Fruit fly (Drosophila melanogaster) whole organism, prepupa: ENCODE data around the gene CG11668.
A peak's percentile ranks its signal among the peaks of the same experiment; 100 is the strongest.

Source experiments
- CG10631 ChIP-seq: fragments of 200-800 bp; sonication (Bioruptor generic); optimal IDR thresholded peaks from 2 replicates; lab custom pipeline; 2016; ENCODE audit warnings: missing biosample characterization, missing genetic modification characterization
- CG10669 ChIP-seq: fragments of 200-800 bp; sonication (Bioruptor generic); optimal IDR thresholded peaks from 3 replicates; lab custom pipeline; 2018; ENCODE audit warnings: missing biosample characterization, mild to moderate bottlenecking, missing genetic modification characterization, moderate library complexity
- CG11294 ChIP-seq: fragments of 200-800 bp; sonication (Bioruptor generic); IDR thresholded peaks from 2 replicates; pipeline ENCODE4 v1.3.6; 2022; ENCODE audit warnings: missing biosample characterization, missing genetic modification characterization
- CG11902 ChIP-seq: fragments of 200-800 bp; sonication (Bioruptor generic); optimal IDR thresholded peaks from 3 replicates; lab custom pipeline; 2016; ENCODE audit warnings: missing biosample characterization, missing genetic modification characterization
- CG15336 ChIP-seq: fragments of 200-800 bp; sonication (Bioruptor generic); IDR thresholded peaks from 2 replicates; pipeline ENCODE4 v1.3.6; 2022; ENCODE audit warnings: missing biosample characterization, missing genetic modification characterization
- CG16779 ChIP-seq: fragments of 200-800 bp; sonication (Bioruptor generic); optimal IDR thresholded peaks from 3 replicates; lab custom pipeline; 2017; ENCODE audit warnings: missing biosample characterization, mild to moderate bottlenecking, missing genetic modification characterization
- CG3032 ChIP-seq: fragments of 200-800 bp; optimal IDR thresholded peaks from 2 replicates; lab custom pipeline; 2019; ENCODE audit warnings: missing biosample characterization, mild to moderate bottlenecking, missing genetic modification characterization, moderate library complexity
- CG31627 ChIP-seq: fragments of 200-800 bp; sonication (Bioruptor generic); optimal IDR thresholded peaks from 3 replicates; lab custom pipeline; 2016; ENCODE audit warnings: missing biosample characterization, missing genetic modification characterization
- CG4318 ChIP-seq: fragments of 200-800 bp; sonication (Bioruptor generic); optimal IDR thresholded peaks from 3 replicates; lab custom pipeline; 2017; ENCODE audit warnings: missing biosample characterization, mild to moderate bottlenecking, missing genetic modification characterization
- CG6163 ChIP-seq: fragments of 200-800 bp; sonication (Bioruptor generic); IDR thresholded peaks from 3 replicates; pipeline ENCODE4 v1.3.6; 2022; ENCODE audit warnings: missing biosample characterization, missing genetic modification characterization
- CG6276 ChIP-seq: fragments of 200-800 bp; sonication (Bioruptor generic); optimal IDR thresholded peaks from 2 replicates; lab custom pipeline; 2017; ENCODE audit warnings: missing biosample characterization, mild to moderate bottlenecking, missing genetic modification characterization
- CG6808 ChIP-seq: fragments of 200-800 bp; sonication (Bioruptor generic); optimal IDR thresholded peaks from 3 replicates; lab custom pipeline; 2017; ENCODE audit warnings: missing biosample characterization, missing genetic modification characterization, mild to moderate bottlenecking, moderate library complexity, missing genetic modification reagents
- CG6854 ChIP-seq: fragments of 200-800 bp; sonication (Bioruptor generic); optimal IDR thresholded peaks from 2 replicates; lab custom pipeline; 2017; ENCODE audit warnings: missing biosample characterization, mild to moderate bottlenecking, missing genetic modification characterization
- CG7368 ChIP-seq: fragments of 200-800 bp; sonication (Bioruptor generic); optimal IDR thresholded peaks from 3 replicates; lab custom pipeline; 2016; ENCODE audit warnings: missing biosample characterization, missing genetic modification characterization
- CG8119 ChIP-seq: fragments of 200-800 bp; sonication (Bioruptor generic); IDR thresholded peaks from 3 replicates; pipeline ENCODE4 v1.3.6; 2022; ENCODE audit warnings: missing biosample characterization, missing genetic modification characterization
- CG8319 ChIP-seq: fragments of 200-800 bp; sonication (Bioruptor generic); optimal IDR thresholded peaks from 3 replicates; lab custom pipeline; 2016; ENCODE audit warnings: missing biosample characterization, missing genetic modification characterization
- Eip78C ChIP-seq: fragments of 200-800 bp; sonication (Bioruptor generic); peaks from one replicate; lab custom pipeline; 2016; ENCODE audit warnings: missing biosample characterization, missing genetic modification characterization
- Eip93F ChIP-seq: fragments of 200-800 bp; sonication (Bioruptor generic); optimal IDR thresholded peaks from 2 replicates; lab custom pipeline; 2016; ENCODE audit warnings: missing biosample characterization, mild to moderate bottlenecking, missing genetic modification characterization
- Ets21C ChIP-seq: fragments of 200-800 bp; sonication (Bioruptor generic); optimal IDR thresholded peaks from 3 replicates; lab custom pipeline; 2016; ENCODE audit warnings: missing biosample characterization, missing genetic modification characterization
- Ets96B ChIP-seq: fragments of 200-800 bp; optimal IDR thresholded peaks from 2 replicates; lab custom pipeline; 2019; ENCODE audit warnings: missing biosample characterization, mild to moderate bottlenecking, missing genetic modification characterization, moderate library complexity
- Gug ChIP-seq: fragments of 200-800 bp; sonication (Bioruptor generic); IDR thresholded peaks from 2 replicates; pipeline ENCODE4 v1.3.6; 2022; ENCODE audit warnings: missing biosample characterization, missing genetic modification characterization
- Hr39 ChIP-seq: fragments of 200-800 bp; sonication (Bioruptor generic); optimal IDR thresholded peaks from 2 replicates; lab custom pipeline; 2016; ENCODE audit warnings: missing biosample characterization, missing genetic modification characterization
- Hr4 ChIP-seq: fragments of 200-800 bp; sonication (Bioruptor generic); optimal IDR thresholded peaks from 3 replicates; lab custom pipeline; 2016; ENCODE audit warnings: missing biosample characterization, missing genetic modification characterization
- Met ChIP-seq: fragments of 200-800 bp; sonication (Bioruptor generic); optimal IDR thresholded peaks from 3 replicates; lab custom pipeline; 2016; ENCODE audit warnings: missing biosample characterization, missing genetic modification characterization
- OdsH ChIP-seq: fragments of 200-800 bp; sonication (Bioruptor generic); optimal IDR thresholded peaks from 3 replicates; lab custom pipeline; 2016; ENCODE audit warnings: missing biosample characterization, missing genetic modification characterization
- Sox15 ChIP-seq: fragments of 200-800 bp; sonication (Bioruptor generic); optimal IDR thresholded peaks from 3 replicates; lab custom pipeline; 2016; ENCODE audit warnings: missing biosample characterization, missing genetic modification characterization
- achi ChIP-seq: fragments of 200-800 bp; sonication (Bioruptor generic); optimal IDR thresholded peaks from 3 replicates; lab custom pipeline; 2016; ENCODE audit warnings: missing biosample characterization, missing genetic modification characterization
- cyc ChIP-seq: fragments of 200-800 bp; sonication (Bioruptor generic); optimal IDR thresholded peaks from 3 replicates; lab custom pipeline; 2016; ENCODE audit warnings: missing biosample characterization, missing genetic modification characterization
- dac ChIP-seq: fragments of 200-800 bp; sonication (Bioruptor generic); optimal IDR thresholded peaks from 2 replicates; lab custom pipeline; 2017; ENCODE audit warnings: missing biosample characterization, mild to moderate bottlenecking, missing genetic modification characterization
- dsx ChIP-seq: fragments of 200-800 bp; optimal IDR thresholded peaks from 3 replicates; lab custom pipeline; 2019; ENCODE audit warnings: missing biosample characterization, mild to moderate bottlenecking, missing genetic modification characterization, moderate library complexity; ENCODE audit not compliant: poor library complexity, severe bottlenecking
- esn ChIP-seq: fragments of 200-800 bp; sonication (Bioruptor generic); optimal IDR thresholded peaks from 2 replicates; lab custom pipeline; 2016; ENCODE audit warnings: missing biosample characterization, mild to moderate bottlenecking, missing genetic modification characterization, moderate library complexity
- fd59A ChIP-seq: fragments of 200-800 bp; sonication (Bioruptor generic); optimal IDR thresholded peaks from 2 replicates; lab custom pipeline; 2017; ENCODE audit warnings: missing biosample characterization, mild to moderate bottlenecking, missing genetic modification characterization, missing genetic modification reagents
- fkh ChIP-seq: fragments of 200-800 bp; sonication (Bioruptor generic); optimal IDR thresholded peaks from 3 replicates; lab custom pipeline; 2017; ENCODE audit warnings: missing biosample characterization, mild to moderate bottlenecking, missing genetic modification characterization, moderate library complexity
- lz ChIP-seq: fragments of 200-800 bp; sonication (Bioruptor generic); optimal IDR thresholded peaks from 3 replicates; lab custom pipeline; 2016; ENCODE audit warnings: missing biosample characterization, missing genetic modification characterization
- pdm3 ChIP-seq: fragments of 200-800 bp; sonication (Bioruptor generic); optimal IDR thresholded peaks from 3 replicates; lab custom pipeline; 2016; ENCODE audit warnings: missing biosample characterization, missing genetic modification characterization
- salr ChIP-seq, 2 experiments: fragments of 200-800 bp; sonication (Bioruptor generic); optimal IDR thresholded peaks; 3 replicates each; lab custom pipeline; 2016 to 2018; ENCODE audit warnings: missing biosample characterization in 2 of 2, missing genetic modification characterization in 2 of 2, mild to moderate bottlenecking in 1 of 2
- spab ChIP-seq: fragments of 200-800 bp; sonication (Bioruptor generic); optimal IDR thresholded peaks from 2 replicates; lab custom pipeline; 2017; ENCODE audit warnings: missing biosample characterization, mild to moderate bottlenecking, missing genetic modification characterization, missing genetic modification reagents
- ss ChIP-seq, 2 experiments: fragments of 200-800 bp; sonication (Bioruptor generic); optimal IDR thresholded peaks; 2 replicates in 1 of 2; 3 replicates in 1 of 2; lab custom pipeline; 2017 to 2018; ENCODE audit warnings: mild to moderate bottlenecking in 2 of 2, missing biosample characterization in 2 of 2, missing genetic modification characterization in 2 of 2, moderate library complexity in 1 of 2
- svp ChIP-seq: fragments of 200-800 bp; sonication (Bioruptor generic); peaks from one replicate; lab custom pipeline; 2016; ENCODE audit warnings: missing biosample characterization, missing genetic modification characterization
- topi ChIP-seq: fragments of 200-800 bp; sonication (Bioruptor generic); optimal IDR thresholded peaks from 3 replicates; lab custom pipeline; 2016; ENCODE audit warnings: missing biosample characterization, missing genetic modification characterization
- vri ChIP-seq: fragments of 200-800 bp; sonication (Bioruptor generic); optimal IDR thresholded peaks from 3 replicates; lab custom pipeline; 2016; ENCODE audit warnings: missing biosample characterization, mild to moderate bottlenecking, missing genetic modification characterization

The CG11668 gene

DNA sequence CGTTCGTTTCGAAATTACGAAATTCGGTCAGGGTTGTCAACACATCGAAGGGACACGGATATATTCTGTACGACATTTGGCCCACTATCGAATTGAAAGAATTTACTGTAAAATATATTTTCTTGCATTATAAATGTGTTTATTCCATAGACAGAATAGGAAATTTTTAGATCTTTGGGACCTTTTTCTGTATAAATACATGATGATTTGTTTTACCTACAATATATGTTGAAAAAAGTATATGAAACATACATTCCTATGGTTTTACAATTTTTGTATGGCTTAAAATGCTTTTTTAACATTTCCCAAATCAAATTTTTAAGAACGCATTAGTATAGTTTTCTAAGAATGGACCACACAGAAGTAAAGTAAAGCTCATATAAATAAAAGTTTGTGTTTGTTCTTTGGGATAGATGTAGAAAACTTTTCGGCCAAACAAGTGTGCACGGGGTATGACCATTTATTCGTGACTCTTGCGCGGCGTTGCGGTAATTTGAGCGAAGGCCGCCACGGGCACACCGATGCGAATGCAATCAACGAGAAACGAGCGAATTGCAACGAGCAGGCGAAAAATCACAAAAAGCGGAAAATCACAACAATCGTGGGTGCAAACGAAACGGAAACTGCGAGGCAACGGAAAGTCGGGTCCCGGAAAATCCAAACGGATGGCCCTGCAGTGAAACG, 40.5 kb upstream of the CG11668 start, which contains the start of the genes CG17327, CG44194 and CG7518 (continued):
- TF ChIP-seq esn, result peak; percentile 27
- no peak for TF ChIP-seq dac (GFP tag; lab: Kevin White, UChicago)
- TF ChIP-seq pdm3 (GFP tag; lab: Kevin White, UChicago), result no peak
- TF ChIP-seq dsx (GFP tag; lab: Kevin White, UChicago), result no peak
- no peak for TF ChIP-seq CG6163

DNA sequence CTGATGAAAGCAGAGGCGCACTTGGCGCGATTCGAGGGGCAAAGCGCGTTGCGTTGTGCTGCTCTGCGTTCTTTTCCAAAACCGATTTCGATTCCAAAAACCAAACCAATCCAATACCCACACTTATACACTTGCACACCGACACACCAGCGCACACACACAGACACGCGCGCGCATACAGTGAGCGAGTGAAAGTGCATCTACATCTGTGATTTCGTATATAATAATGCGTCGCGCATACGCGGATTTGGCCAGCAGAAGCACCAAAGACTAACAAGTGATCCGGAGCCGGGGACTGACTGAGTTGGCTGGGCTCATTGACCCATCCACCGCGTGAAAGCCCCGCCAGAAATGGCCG, 40.0 kb upstream of the CG11668 start:
- no peak for TF ChIP-seq CG4318 (GFP tag; lab: Kevin White, UChicago)
- peak; percentile 42 for TF ChIP-seq CG6854 (GFP tag; lab: Kevin White, UChicago)
- TF ChIP-seq, all 60 proteins: peak for 1

DNA sequence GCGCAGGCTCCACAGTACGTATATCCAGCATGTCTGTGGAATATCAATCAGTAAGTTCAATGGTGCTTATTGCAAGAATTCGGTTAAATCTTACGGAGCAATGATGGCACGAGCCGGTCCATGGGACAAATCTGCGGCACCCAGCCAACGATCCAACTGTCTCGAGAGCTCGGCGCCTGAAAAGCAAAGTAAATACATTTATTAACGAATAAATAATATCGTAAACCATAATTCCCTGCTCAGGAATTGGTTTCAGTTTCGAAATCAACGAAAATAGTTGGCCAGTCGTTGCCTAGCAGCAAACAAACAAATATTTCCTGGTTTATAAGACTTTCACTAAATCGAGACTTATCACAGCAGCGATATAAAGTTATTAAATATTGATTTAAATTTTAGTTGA, 28.6 kb upstream of the CG11668 start, which contains the start of gene CG11656:
Gene CG11656 (plus strand): TSS at position 301 of the 400 bp plus-strand sequence.
- no peak for TF ChIP-seq Sox15
- no peak for TF ChIP-seq pdm3 (GFP tag; lab: Kevin White, UChicago)
- no peak for TF ChIP-seq salr (GFP tag; optimal IDR thresholded peaks at IDR 0.05; lab: Kevin White, UChicago)
- TF ChIP-seq vri (GFP tag; lab: Kevin White, UChicago), result no peak
- no peak for TF ChIP-seq CG10669
- TF ChIP-seq fkh (GFP tag; lab: Kevin White, UChicago), result no peak
- no peak for TF ChIP-seq spab
- no peak for TF ChIP-seq fd59A
- TF ChIP-seq svp, result no peak
- TF ChIP-seq CG3032 (tag; lab: Kevin White, UChicago), result no peak
- no peak for TF ChIP-seq lz (GFP tag; lab: Kevin White, UChicago)
- no peak for TF ChIP-seq Ets96B (tag; lab: Kevin White, UChicago)
- TF ChIP-seq CG15336 (GFP tag; lab: Robert Waterston, UW), result no peak
- TF ChIP-seq cyc (GFP tag; lab: Kevin White, UChicago), result no peak
- TF ChIP-seq CG11902 (GFP tag; lab: Kevin White, UChicago), result no peak
- no peak for TF ChIP-seq CG6808 (GFP tag; lab: Kevin White, UChicago)
- no peak for TF ChIP-seq CG31627 (GFP tag; lab: Kevin White, UChicago)
- TF ChIP-seq CG6163, result no peak
- TF ChIP-seq Gug, result no peak

DNA sequence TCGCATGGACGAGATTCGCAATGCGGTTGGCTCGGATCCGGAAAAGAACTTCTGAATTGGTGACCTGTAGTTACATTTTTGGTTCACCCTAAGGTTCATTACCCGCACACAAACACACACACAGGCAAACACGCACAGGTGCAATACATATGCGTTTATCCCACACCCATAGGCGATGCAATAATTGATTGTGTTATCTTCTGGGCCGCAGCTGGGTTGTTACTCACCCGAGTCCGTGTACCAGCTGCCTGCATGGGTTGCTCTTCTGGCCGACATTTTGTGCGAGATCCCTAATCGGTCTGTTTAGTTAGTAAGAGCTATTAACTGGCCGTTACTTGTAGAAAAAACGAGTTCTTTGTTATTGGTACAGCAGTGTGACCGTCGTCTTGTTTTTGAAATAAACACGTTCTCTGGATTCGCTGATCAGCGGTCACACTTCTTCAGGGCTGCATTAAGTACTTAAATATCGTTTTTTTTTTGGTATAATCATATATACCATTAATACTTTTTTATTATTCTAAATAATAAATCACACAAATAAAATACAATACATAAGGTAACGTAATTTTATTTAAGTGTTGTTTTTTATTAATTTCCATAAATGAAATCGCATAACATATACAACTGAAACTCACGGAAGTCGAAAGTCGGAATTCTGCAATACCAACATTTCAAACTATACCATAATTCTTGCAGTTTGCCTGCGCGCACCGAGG, 27.1 kb upstream of the CG11668 start, which contains the start of gene CG8031:
Gene CG8031 (minus strand): TSS at position 406 of the 716 bp plus-strand sequence.
- TF ChIP-seq pdm3 (GFP tag; lab: Kevin White, UChicago) (no peak), CG11294 (no peak), CG6163 (peak; percentile 50; the same call in 1 of the 3 replicates), Eip78C (GFP tag; lab: Kevin White, UChicago) (peak; percentile 31), achi (no peak), Ets21C (GFP tag; lab: Kevin White, UChicago) (no peak), salr (GFP tag; optimal IDR thresholded peaks at IDR 0.05; lab: Kevin White, UChicago) (no peak), OdsH (GFP tag; lab: Kevin White, UChicago) (no peak), spab (no peak), lz (GFP tag; lab: Kevin White, UChicago) (no peak), ss (GFP tag; optimal IDR thresholded peaks at IDR 0.05; lab: Kevin White, UChicago) (no peak), fd59A (no peak), CG7368 (GFP tag; lab: Kevin White, UChicago) (no peak), CG8319 (GFP tag; lab: Kevin White, UChicago) (peak; percentile 21), CG10631 (no peak), CG3032 (tag; lab: Kevin White, UChicago) (no peak), topi (GFP tag; lab: Kevin White, UChicago) (no peak), dsx (GFP tag; lab: Kevin White, UChicago) (no peak), Hr39 (GFP tag; lab: Kevin White, UChicago) (no peak), esn (no peak), CG8119 (GFP tag; lab: Robert Waterston, UW) (0 out of 3 replicates have a peak, but pooled peaks have one; percentile 28), CG6854 (GFP tag; lab: Kevin White, UChicago) (peak; percentile 2), cyc (GFP tag; lab: Kevin White, UChicago) (no peak), Met (no peak), Hr4 (GFP tag; lab: Kevin White, UChicago) (no peak), CG10669 (no peak), CG6276 (no peak), fkh (GFP tag; lab: Kevin White, UChicago) (no peak), Eip93F (GFP tag; lab: Kevin White, UChicago) (no peak), vri (GFP tag; lab: Kevin White, UChicago) (peak; percentile 73), dac (GFP tag; lab: Kevin White, UChicago) (no peak), CG15336 (GFP tag; lab: Robert Waterston, UW) (0 out of 2 replicates have a peak, but pooled peaks have one; percentile 17), CG16779 (no peak)
